Fruit fly (Drosophila melanogaster) whole organism, embryonic: ENCODE data around the gene Delta.

Source experiments
- Atf6 ChIP-seq: fragments of 200-800 bp; sonication (Bioruptor generic); IDR thresholded peaks from 2 replicates; pipeline ENCODE4 v1.3.6; 2022; ENCODE audit warnings: missing biosample characterization, missing genetic modification characterization
- CG10431 ChIP-seq: fragments of 200-800 bp; sonication (Bioruptor generic); optimal IDR thresholded peaks from 3 replicates; lab custom pipeline; 2018; ENCODE audit warnings: missing biosample characterization, mild to moderate bottlenecking, missing genetic modification characterization
- CG12104 ChIP-seq: fragments of 200-800 bp; sonication (Bioruptor generic); optimal IDR thresholded peaks from 3 replicates; lab custom pipeline; 2016; ENCODE audit warnings: missing biosample characterization, missing genetic modification characterization
- CG12744 ChIP-seq: fragments of 200-800 bp; sonication (Bioruptor generic); optimal IDR thresholded peaks from 2 replicates; lab custom pipeline; 2016; ENCODE audit warnings: missing biosample characterization, missing genetic modification characterization
- CG12942 ChIP-seq: fragments of 200-800 bp; sonication (Bioruptor generic); optimal IDR thresholded peaks from 3 replicates; lab custom pipeline; 2016; ENCODE audit warnings: missing biosample characterization, missing genetic modification characterization
- CG15514 ChIP-seq: fragments of 200-800 bp; sonication (Bioruptor generic); optimal IDR thresholded peaks from 3 replicates; lab custom pipeline; 2017; ENCODE audit warnings: missing biosample characterization, missing genetic modification characterization, mild to moderate bottlenecking, moderate library complexity, missing genetic modification reagents
- CG16863 ChIP-seq: fragments of 200-800 bp; sonication (Bioruptor generic); optimal IDR thresholded peaks from 3 replicates; lab custom pipeline; 2016; ENCODE audit warnings: missing biosample characterization, missing genetic modification characterization
- CG17912 ChIP-seq: fragments of 200-800 bp; sonication (Bioruptor generic); optimal IDR thresholded peaks from 2 replicates; lab custom pipeline; 2018; ENCODE audit warnings: missing biosample characterization, mild to moderate bottlenecking, missing genetic modification characterization
- CG2129 ChIP-seq: fragments of 200-800 bp; sonication (Bioruptor generic); IDR thresholded peaks from 2 replicates; pipeline ENCODE4 v1.3.6; 2022; ENCODE audit warnings: missing biosample characterization, missing genetic modification characterization; ENCODE audit not compliant: partially characterized antibody
- CG3407 ChIP-seq: fragments of 200-800 bp; sonication (Bioruptor generic); optimal IDR thresholded peaks from 2 replicates; lab custom pipeline; 2018; ENCODE audit warnings: missing biosample characterization, mild to moderate bottlenecking, missing genetic modification characterization
- CG42726 ChIP-seq: fragments of 200-800 bp; sonication (Bioruptor generic); IDR thresholded peaks from 2 replicates; pipeline ENCODE4 v1.3.6; 2022; ENCODE audit warnings: missing biosample characterization, missing genetic modification characterization; ENCODE audit not compliant: partially characterized antibody
- CG6791 ChIP-seq: fragments of 200-800 bp; sonication (Bioruptor generic); IDR thresholded peaks from 3 replicates; pipeline ENCODE4 v1.3.6; 2022; ENCODE audit warnings: missing biosample characterization, missing genetic modification characterization; ENCODE audit not compliant: partially characterized antibody
- CG8281 ChIP-seq: fragments of 200-800 bp; sonication (Bioruptor generic); optimal IDR thresholded peaks from 2 replicates; lab custom pipeline; 2018; ENCODE audit warnings: missing biosample characterization, mild to moderate bottlenecking, missing genetic modification characterization, moderate library complexity
- CG8388 ChIP-seq: fragments of 200-800 bp; sonication (Bioruptor generic); optimal IDR thresholded peaks from 2 replicates; lab custom pipeline; 2019; ENCODE audit warnings: missing biosample characterization, mild to moderate bottlenecking, missing genetic modification characterization, moderate library complexity
- CG9876 ChIP-seq: fragments of 200-800 bp; sonication (Bioruptor generic); optimal IDR thresholded peaks from 2 replicates; lab custom pipeline; 2016; ENCODE audit warnings: missing biosample characterization, missing genetic modification characterization
- Camta ChIP-seq: fragments of 200-800 bp; sonication (Bioruptor generic); optimal IDR thresholded peaks from 2 replicates; lab custom pipeline; 2016; ENCODE audit warnings: missing biosample characterization, missing genetic modification characterization
- D19A ChIP-seq: fragments of 200-800 bp; optimal IDR thresholded peaks from 3 replicates; lab custom pipeline; 2019; ENCODE audit warnings: missing biosample characterization, mild to moderate bottlenecking, missing genetic modification characterization, moderate library complexity
- Dad ChIP-seq: fragments of 200-800 bp; sonication (Bioruptor generic); optimal IDR thresholded peaks from 3 replicates; lab custom pipeline; 2016; ENCODE audit warnings: missing biosample characterization, missing genetic modification characterization
- Dip3 ChIP-seq: fragments of 200-800 bp; sonication (Bioruptor generic); optimal IDR thresholded peaks from 3 replicates; lab custom pipeline; 2016; ENCODE audit warnings: missing biosample characterization, missing genetic modification characterization
- Dp ChIP-seq: fragments of 200-800 bp; sonication (Bioruptor generic); optimal IDR thresholded peaks from 2 replicates; lab custom pipeline; 2018; ENCODE audit warnings: missing biosample characterization, mild to moderate bottlenecking, missing genetic modification characterization, moderate library complexity
- Gug ChIP-seq: fragments of 200-800 bp; sonication (Bioruptor generic); IDR thresholded peaks from 4 replicates; pipeline ENCODE4 v1.3.6; 2022; ENCODE audit warnings: missing biosample characterization, missing genetic modification characterization
- HLH4C ChIP-seq: fragments of 200-800 bp; sonication (Bioruptor generic); IDR thresholded peaks from 3 replicates; pipeline ENCODE4 v1.3.6; 2022; ENCODE audit warnings: missing biosample characterization, missing genetic modification characterization; ENCODE audit not compliant: partially characterized antibody
- MTF-1 ChIP-seq: fragments of 200-800 bp; sonication (Bioruptor generic); optimal IDR thresholded peaks from 2 replicates; lab custom pipeline; 2018; ENCODE audit warnings: missing biosample characterization, mild to moderate bottlenecking, missing genetic modification characterization, borderline replicate concordance
- Med ChIP-seq: fragments of 200-800 bp; sonication (Bioruptor generic); peaks from one replicate; lab custom pipeline; 2016; ENCODE audit warnings: missing biosample characterization, missing genetic modification characterization, mild to moderate bottlenecking, inconsistent platforms, moderate library complexity
- Poxn ChIP-seq: fragments of 200-800 bp; sonication (Bioruptor generic); IDR thresholded peaks from 2 replicates; pipeline ENCODE4 v1.3.6; 2022; ENCODE audit warnings: missing biosample characterization, missing genetic modification characterization
- Rfx ChIP-seq: fragments of 200-800 bp; sonication (Bioruptor generic); IDR thresholded peaks from 2 replicates; pipeline ENCODE4 v1.3.6; 2022; ENCODE audit warnings: missing biosample characterization, missing genetic modification characterization
- Taf1 ChIP-seq: fragments of 200-800 bp; sonication (Bioruptor generic); IDR thresholded peaks from 2 replicates; pipeline ENCODE4 v1.3.6; 2022; ENCODE audit warnings: missing biosample characterization, missing genetic modification characterization
- Tbp ChIP-seq: fragments of >200 bp; optimal IDR thresholded peaks from 2 replicates; lab custom pipeline; 2018; ENCODE audit warnings: missing biosample characterization, missing genetic modification characterization
- ab ChIP-seq: fragments of 200-800 bp; sonication (Bioruptor generic); optimal IDR thresholded peaks from 2 replicates; lab custom pipeline; 2016; ENCODE audit warnings: missing biosample characterization, missing genetic modification characterization
- klu ChIP-seq: fragments of 200-800 bp; sonication (Bioruptor generic); IDR thresholded peaks from 2 replicates; pipeline ENCODE4 v1.3.6; 2022; ENCODE audit warnings: missing biosample characterization, missing genetic modification characterization
- kni ChIP-seq: fragments of 200-800 bp; sonication (Bioruptor generic); optimal IDR thresholded peaks from 3 replicates; lab custom pipeline; 2017; ENCODE audit warnings: mild to moderate bottlenecking, missing biosample characterization, missing genetic modification reagents, missing genetic modification characterization
- nerfin-1 ChIP-seq: fragments of 200-800 bp; sonication (Bioruptor generic); optimal IDR thresholded peaks from 3 replicates; lab custom pipeline; 2019; ENCODE audit warnings: missing biosample characterization, mild to moderate bottlenecking, missing genetic modification characterization, moderate library complexity
- nom ChIP-seq: fragments of 200-800 bp; sonication (Bioruptor generic); optimal IDR thresholded peaks from 2 replicates; lab custom pipeline; 2017; ENCODE audit warnings: missing biosample characterization, missing genetic modification characterization, mild to moderate bottlenecking, moderate library complexity, missing genetic modification reagents
- onecut ChIP-seq: fragments of 200-800 bp; sonication (Bioruptor generic); IDR thresholded peaks from 2 replicates; pipeline ENCODE4 v1.3.6; 2022; ENCODE audit warnings: missing biosample characterization, missing genetic modification characterization
- pan ChIP-seq, 4 experiments: fragments of >200 bp in 3 of 4; fragments of 200-800 bp in 1 of 4; sonication (Bioruptor generic) in 1 of 4; optimal IDR thresholded peaks in 3 of 4; IDR thresholded peaks in 1 of 4; 2 replicates each; pipeline versions ENCODE4 v1.3.6 to Lab custom; 2017 to 2022; ENCODE audit warnings: missing biosample characterization in 2 of 4, missing genetic modification characterization in 2 of 4, mixed read lengths in 1 of 4
- pros ChIP-seq: fragments of 200-800 bp; sonication (Bioruptor generic); optimal IDR thresholded peaks from 3 replicates; lab custom pipeline; 2019; ENCODE audit warnings: missing biosample characterization, mild to moderate bottlenecking, missing genetic modification characterization, moderate library complexity
- sd ChIP-seq: fragments of 200-800 bp; sonication (Bioruptor generic); optimal IDR thresholded peaks from 3 replicates; lab custom pipeline; 2018; ENCODE audit warnings: missing biosample characterization, mild to moderate bottlenecking, missing genetic modification characterization, moderate library complexity
- sens ChIP-seq: fragments of 200-800 bp; sonication (Bioruptor generic); peaks from one replicate; lab custom pipeline; 2016; ENCODE audit warnings: missing biosample characterization, missing genetic modification characterization
- sisA ChIP-seq: fragments of 200-800 bp; sonication (Bioruptor generic); IDR thresholded peaks from 2 replicates; pipeline ENCODE4 v1.3.6; 2022; ENCODE audit warnings: missing biosample characterization, missing genetic modification characterization
- slbo ChIP-seq: fragments of 200-800 bp; sonication (Bioruptor generic); IDR thresholded peaks from 2 replicates; pipeline ENCODE4 v1.3.6; 2022; ENCODE audit warnings: missing biosample characterization, missing genetic modification characterization
- so ChIP-seq: fragments of 200-800 bp; sonication (Bioruptor generic); IDR thresholded peaks from 3 replicates; pipeline ENCODE4 v1.3.6; 2022; ENCODE audit warnings: missing biosample characterization, missing genetic modification characterization
- unpg ChIP-seq: fragments of 200-800 bp; sonication (Bioruptor generic); optimal IDR thresholded peaks from 3 replicates; lab custom pipeline; 2018; ENCODE audit warnings: missing biosample characterization, mild to moderate bottlenecking, missing genetic modification characterization, moderate library complexity
- vfl ChIP-seq: fragments of 200-800 bp; sonication (Bioruptor generic); optimal IDR thresholded peaks from 2 replicates; lab custom pipeline; 2016; ENCODE audit warnings: missing biosample characterization, missing genetic modification characterization
- zf30C ChIP-seq: fragments of 200-800 bp; sonication (Bioruptor generic); optimal IDR thresholded peaks from 3 replicates; lab custom pipeline; 2018; ENCODE audit warnings: missing biosample characterization, mild to moderate bottlenecking, missing genetic modification characterization

Gene Delta

DNA sequence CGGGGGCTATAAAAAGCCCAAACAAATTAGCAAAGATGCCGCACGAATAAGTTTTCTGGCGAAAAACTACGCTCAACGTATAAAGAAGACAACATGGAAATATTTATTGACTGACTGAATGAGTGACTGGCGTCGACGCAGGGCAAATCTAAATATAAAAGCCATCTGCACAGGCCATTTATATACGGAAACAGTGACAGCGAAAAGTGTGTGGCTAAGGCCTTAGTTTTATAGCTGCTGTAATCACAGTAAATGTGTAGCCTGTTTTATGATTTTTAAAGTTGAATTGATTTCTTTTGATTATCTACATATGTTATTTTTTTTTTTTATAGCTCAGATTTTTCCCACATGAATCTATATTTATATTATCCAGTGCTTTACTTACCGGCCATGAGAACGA, 6.6 kb downstream of the Delta start:
- TF ChIP-seq vfl (GFP tag; lab: Kevin White, UChicago) (no peak), Tbp (no peak), CG12104 (no peak), HLH4C (no peak), onecut (no peak), CG8281 (tag; lab: Kevin White, UChicago) (peak; percentile 76), unpg (no peak), CG2129 (no peak), CG42726 (GFP tag; lab: Robert Waterston, UW) (no peak), sens (GFP tag; lab: Kevin White, UChicago) (peak; percentile 55), CG17912 (GFP tag; lab: Kevin White, UChicago) (no peak), CG15514 (GFP tag; lab: Kevin White, UChicago) (no peak), klu (no peak), CG6791 (no peak), Dad (GFP tag; lab: Kevin White, UChicago) (no peak), Dp (GFP tag; lab: Kevin White, UChicago) (no peak), Gug (no peak), CG8388 (peak; percentile 89), CG9876 (GFP tag; lab: Kevin White, UChicago) (no peak), CG12744 (GFP tag; lab: Kevin White, UChicago) (no peak), Camta (GFP tag; lab: Kevin White, UChicago) (no peak), D19A (tag; lab: Kevin White, UChicago) (no peak)

DNA sequence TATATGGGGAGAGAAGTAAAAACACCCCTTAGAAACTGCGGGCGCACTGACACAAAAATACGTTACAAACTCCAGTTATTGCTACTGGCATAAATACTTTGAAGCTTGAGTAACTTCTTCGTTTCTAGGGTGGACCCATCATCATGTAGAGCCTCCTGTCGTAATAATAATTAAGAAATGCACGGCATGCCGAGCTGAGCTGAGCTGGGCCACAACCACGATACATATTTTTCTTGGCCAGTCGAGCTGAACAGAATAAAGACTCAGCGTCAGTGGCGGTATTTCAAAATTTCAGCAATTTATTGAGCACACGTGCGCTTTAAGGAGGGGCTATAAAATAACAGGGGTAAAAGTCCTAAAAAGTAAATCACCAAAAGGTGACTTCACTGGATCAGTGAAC, 7.6 kb downstream of the Delta start:
- TF ChIP-seq CG3407 (GFP tag; lab: Kevin White, UChicago): no peak
- TF ChIP-seq so: no peak
- TF ChIP-seq Rfx: no peak
- no peak for TF ChIP-seq Poxn (GFP tag; lab: Robert Waterston, UW)
- peak; percentile 78 for TF ChIP-seq nerfin-1
- peak; percentile 63 for TF ChIP-seq sens (GFP tag; lab: Kevin White, UChicago)
- no peak for TF ChIP-seq ab
- TF ChIP-seq MTF-1 (GFP tag; lab: Kevin White, UChicago): no peak
- peak; percentile 7 for TF ChIP-seq kni (GFP tag; lab: Kevin White, UChicago)
- no peak for TF ChIP-seq CG12942 (GFP tag; lab: Kevin White, UChicago)
- peak; percentile 40 for TF ChIP-seq CG10431 (GFP tag; lab: Kevin White, UChicago)
- TF ChIP-seq pan (optimal IDR thresholded peaks at IDR 0.05; lab: Kevin White, UChicago): no peak
- no peak for TF ChIP-seq pan (GFP tag; optimal IDR thresholded peaks at IDR 0.05 in 1 of 2, IDR thresholded peaks at IDR 0.05 in 1 of 2)
- TF ChIP-seq Dip3: no peak
- no peak for TF ChIP-seq Taf1 (GFP tag; lab: Robert Waterston, UW)
- peak; percentile 92 for TF ChIP-seq nom (GFP tag; lab: Kevin White, UChicago)
- peak; percentile 32 for TF ChIP-seq Med (GFP tag; lab: Kevin White, UChicago)
- no peak for TF ChIP-seq sisA (GFP tag; lab: Robert Waterston, UW)
- TF ChIP-seq Atf6: no peak
- TF ChIP-seq CG16863 (GFP tag; lab: Kevin White, UChicago): no peak
- TF ChIP-seq sd (tag; lab: Kevin White, UChicago): peak; percentile 19
- no peak for TF ChIP-seq Dad (GFP tag; lab: Kevin White, UChicago)
- TF ChIP-seq zf30C (GFP tag; lab: Kevin White, UChicago): no peak
- TF ChIP-seq slbo (GFP tag; lab: Robert Waterston, UW): no peak
- TF ChIP-seq pros (GFP tag; lab: Kevin White, UChicago): peak; percentile 79
